Fruit fly (Drosophila melanogaster) whole organism, embryonic: ENCODE measurements around the gene zen.
A peak's percentile ranks its signal among the peaks of the same experiment; 100 is the strongest.

Experiments used
- Awh ChIP-seq: fragments of 200-800 bp; sonication (Bioruptor generic); IDR thresholded peaks from 2 replicates; pipeline ENCODE4, ENCODE4 v1.3.6; 2022; ENCODE audit warnings: missing biosample characterization, missing genetic modification characterization
- BtbVII ChIP-seq: fragments of 200-800 bp; sonication (Bioruptor generic); optimal IDR thresholded peaks from 3 replicates; lab custom pipeline; 2017; ENCODE audit warnings: missing biosample characterization, mild to moderate bottlenecking, missing genetic modification characterization
- CG10979 ChIP-seq: fragments of 200-800 bp; sonication (Bioruptor generic); optimal IDR thresholded peaks from 2 replicates; lab custom pipeline; 2018; ENCODE audit warnings: missing biosample characterization, mild to moderate bottlenecking, missing genetic modification characterization, moderate library complexity
- CG11560 ChIP-seq: fragments of 200-800 bp; sonication (Bioruptor generic); IDR thresholded peaks from 3 replicates; pipeline ENCODE4 v1.3.6; 2022; ENCODE audit warnings: missing biosample characterization, missing genetic modification characterization
- CG12104 ChIP-seq: fragments of 200-800 bp; sonication (Bioruptor generic); optimal IDR thresholded peaks from 3 replicates; lab custom pipeline; 2016; ENCODE audit warnings: missing biosample characterization, missing genetic modification characterization
- CG12219 ChIP-seq: fragments of 200-800 bp; sonication (Bioruptor generic); optimal IDR thresholded peaks from 3 replicates; lab custom pipeline; 2018; ENCODE audit warnings: missing biosample characterization, mild to moderate bottlenecking, missing genetic modification characterization
- CG12236 ChIP-seq: fragments of 200-800 bp; sonication (Bioruptor generic); optimal IDR thresholded peaks from 2 replicates; lab custom pipeline; 2016; ENCODE audit warnings: missing biosample characterization, missing genetic modification characterization
- CG1233 ChIP-seq: fragments of 200-800 bp; sonication (Bioruptor generic); optimal IDR thresholded peaks from 4 replicates; lab custom pipeline; 2018; ENCODE audit warnings: missing biosample characterization, mild to moderate bottlenecking, missing genetic modification characterization
- CG13424 ChIP-seq: fragments of 200-800 bp; sonication (Bioruptor generic); optimal IDR thresholded peaks from 2 replicates; lab custom pipeline; 2019; ENCODE audit warnings: missing biosample characterization, mild to moderate bottlenecking, missing genetic modification characterization, moderate library complexity
- CG16813 ChIP-seq: fragments of 200-800 bp; sonication (Bioruptor generic); IDR thresholded peaks from 3 replicates; pipeline ENCODE4 v1.3.6; 2022; ENCODE audit warnings: missing biosample characterization, missing genetic modification characterization; ENCODE audit not compliant: partially characterized antibody
- CG1792 ChIP-seq: fragments of 200-800 bp; sonication (Bioruptor generic); optimal IDR thresholded peaks from 2 replicates; lab custom pipeline; 2016; ENCODE audit warnings: missing biosample characterization, missing genetic modification characterization
- CG2678 ChIP-seq: fragments of 200-800 bp; sonication (Bioruptor generic); optimal IDR thresholded peaks from 3 replicates; lab custom pipeline; 2019; ENCODE audit warnings: missing biosample characterization, mild to moderate bottlenecking, missing genetic modification characterization, moderate library complexity
- CG31224 ChIP-seq: fragments of 200-800 bp; sonication (Bioruptor generic); IDR thresholded peaks from 2 replicates; pipeline ENCODE4 v1.3.6; 2022; ENCODE audit warnings: missing biosample characterization, missing genetic modification characterization
- CG31388 ChIP-seq: fragments of 200-800 bp; sonication (Bioruptor generic); optimal IDR thresholded peaks from 2 replicates; lab custom pipeline; 2016; ENCODE audit warnings: missing biosample characterization, missing genetic modification characterization
- CG32532 ChIP-seq: fragments of 200-800 bp; sonication (Bioruptor generic); IDR thresholded peaks from 2 replicates; pipeline ENCODE4 v1.3.6; 2022; ENCODE audit warnings: missing biosample characterization, missing genetic modification characterization
- CG3281 ChIP-seq: fragments of 200-800 bp; sonication (Bioruptor generic); optimal IDR thresholded peaks from 3 replicates; lab custom pipeline; 2017; ENCODE audit warnings: missing biosample characterization, mild to moderate bottlenecking, missing genetic modification characterization
- CG4404 ChIP-seq: fragments of 200-800 bp; sonication (Bioruptor generic); IDR thresholded peaks from 2 replicates; pipeline ENCODE4 v1.3.6; 2022; ENCODE audit warnings: missing biosample characterization, missing genetic modification characterization
- CG4730 ChIP-seq: fragments of 200-800 bp; sonication (Bioruptor generic); IDR thresholded peaks from 2 replicates; pipeline ENCODE4 v1.3.6; 2022; ENCODE audit warnings: missing biosample characterization, missing genetic modification characterization
- CG6254 ChIP-seq: fragments of 200-800 bp; sonication (Bioruptor generic); optimal IDR thresholded peaks from 3 replicates; lab custom pipeline; 2017; ENCODE audit warnings: mild to moderate bottlenecking, missing biosample characterization, missing genetic modification reagents, missing genetic modification characterization
- CG6654 ChIP-seq: fragments of 200-800 bp; sonication (Bioruptor generic); optimal IDR thresholded peaks from 2 replicates; lab custom pipeline; 2017; ENCODE audit warnings: missing biosample characterization, mild to moderate bottlenecking, missing genetic modification characterization
- CG6689 ChIP-seq: fragments of 200-800 bp; sonication (Bioruptor generic); IDR thresholded peaks from 2 replicates; pipeline ENCODE4 v1.3.6; 2022; ENCODE audit warnings: missing biosample characterization, missing genetic modification characterization
- CG8089 ChIP-seq: fragments of 200-800 bp; sonication (Bioruptor generic); optimal IDR thresholded peaks from 3 replicates; lab custom pipeline; 2016; ENCODE audit warnings: missing biosample characterization, missing genetic modification characterization
- CG8359 ChIP-seq: fragments of 200-800 bp; sonication (Bioruptor generic); optimal IDR thresholded peaks from 2 replicates; lab custom pipeline; 2017; ENCODE audit warnings: missing biosample characterization, mild to moderate bottlenecking, missing genetic modification characterization, borderline replicate concordance
- CG8924 ChIP-seq: fragments of 200-800 bp; optimal IDR thresholded peaks from 3 replicates; lab custom pipeline; 2019; ENCODE audit warnings: missing biosample characterization, mild to moderate bottlenecking, missing genetic modification characterization, moderate library complexity
- CG9215 ChIP-seq: fragments of 200-800 bp; sonication (Bioruptor generic); IDR thresholded peaks from 2 replicates; pipeline ENCODE4 v1.3.6; 2022; ENCODE audit warnings: missing biosample characterization, missing genetic modification characterization
- CG9797 ChIP-seq: fragments of 200-800 bp; sonication (Bioruptor generic); optimal IDR thresholded peaks from 3 replicates; lab custom pipeline; 2018; ENCODE audit warnings: missing biosample characterization, mild to moderate bottlenecking, missing genetic modification characterization
- Drgx ChIP-seq: fragments of 200-800 bp; sonication (Bioruptor generic); IDR thresholded peaks from 2 replicates; pipeline ENCODE4 v1.3.6; 2022; ENCODE audit warnings: missing biosample characterization, missing genetic modification characterization
- Gsc ChIP-seq: fragments of 200-800 bp; sonication (Bioruptor generic); IDR thresholded peaks from 2 replicates; pipeline ENCODE4 v1.3.6; 2022; ENCODE audit warnings: missing biosample characterization, missing genetic modification characterization
- Hr51 ChIP-seq, 2 experiments: fragments of 200-800 bp; sonication (Bioruptor generic); optimal IDR thresholded peaks; 2 replicates in 1 of 2; 3 replicates in 1 of 2; lab custom pipeline; 2016 to 2018; ENCODE audit warnings: missing biosample characterization in 2 of 2, missing genetic modification characterization in 2 of 2, mild to moderate bottlenecking in 1 of 2, moderate library complexity in 1 of 2
- Hsf ChIP-seq: fragments of 200-800 bp; sonication (Bioruptor generic); optimal IDR thresholded peaks from 3 replicates; lab custom pipeline; 2016; ENCODE audit warnings: missing biosample characterization, missing genetic modification characterization
- Sry-δ ChIP-seq: fragments of 200-800 bp; sonication (Bioruptor generic); optimal IDR thresholded peaks from 2 replicates; lab custom pipeline; 2016; ENCODE audit warnings: missing biosample characterization, missing genetic modification characterization
- Tbp ChIP-seq: fragments of >200 bp; optimal IDR thresholded peaks from 2 replicates; lab custom pipeline; 2018; ENCODE audit warnings: missing biosample characterization, missing genetic modification characterization
- Xbp1 ChIP-seq: fragments of 200-800 bp; sonication (Bioruptor generic); optimal IDR thresholded peaks from 3 replicates; lab custom pipeline; 2016; ENCODE audit warnings: missing biosample characterization, mild to moderate bottlenecking, missing genetic modification characterization
- Xrp1 ChIP-seq: fragments of 200-800 bp; sonication (Bioruptor generic); IDR thresholded peaks from 2 replicates; pipeline ENCODE4 v1.3.6; 2022; ENCODE audit warnings: missing biosample characterization, missing genetic modification characterization
- amos ChIP-seq: fragments of 200-800 bp; sonication (Bioruptor generic); IDR thresholded peaks from 2 replicates; pipeline ENCODE4 v1.3.6; 2022; ENCODE audit warnings: missing biosample characterization, missing genetic modification characterization; ENCODE audit not compliant: partially characterized antibody
- aop ChIP-seq: fragments of 200-800 bp; sonication (Bioruptor generic); IDR thresholded peaks from 2 replicates; pipeline ENCODE4 v1.3.6; 2022; ENCODE audit warnings: missing biosample characterization, missing genetic modification characterization
- az2 ChIP-seq: fragments of 200-800 bp; sonication (Bioruptor generic); optimal IDR thresholded peaks from 3 replicates; lab custom pipeline; 2016; ENCODE audit warnings: missing biosample characterization, missing genetic modification characterization
- cato ChIP-seq: fragments of 200-800 bp; sonication (Bioruptor generic); optimal IDR thresholded peaks from 2 replicates; lab custom pipeline; 2016; ENCODE audit warnings: missing biosample characterization, missing genetic modification characterization, borderline replicate concordance
- da ChIP-seq: fragments of 200-800 bp; sonication (Bioruptor generic); optimal IDR thresholded peaks from 2 replicates; lab custom pipeline; 2016; ENCODE audit warnings: missing biosample characterization, missing genetic modification characterization
- hth ChIP-seq: fragments of >200 bp; optimal IDR thresholded peaks from 2 replicates; lab custom pipeline; 2017; ENCODE audit warnings: inconsistent platforms
- ind ChIP-seq: fragments of 200-800 bp; sonication (Bioruptor generic); optimal IDR thresholded peaks from 3 replicates; lab custom pipeline; 2016; ENCODE audit warnings: missing biosample characterization, missing genetic modification characterization
- kni ChIP-seq: fragments of 200-800 bp; sonication (Bioruptor generic); optimal IDR thresholded peaks from 3 replicates; lab custom pipeline; 2017; ENCODE audit warnings: mild to moderate bottlenecking, missing biosample characterization, missing genetic modification reagents, missing genetic modification characterization
- knrl ChIP-seq: fragments of 200-800 bp; sonication (Bioruptor generic); IDR thresholded peaks from 3 replicates; pipeline ENCODE4 v1.3.6; 2022; ENCODE audit warnings: missing biosample characterization, missing genetic modification characterization; ENCODE audit not compliant: partially characterized antibody
- mam ChIP-seq: fragments of 200-800 bp; sonication (Bioruptor generic); optimal IDR thresholded peaks from 3 replicates; lab custom pipeline; 2016; ENCODE audit warnings: missing biosample characterization, missing genetic modification characterization
- nerfin-1 ChIP-seq: fragments of 200-800 bp; sonication (Bioruptor generic); optimal IDR thresholded peaks from 3 replicates; lab custom pipeline; 2019; ENCODE audit warnings: missing biosample characterization, mild to moderate bottlenecking, missing genetic modification characterization, moderate library complexity
- odd ChIP-seq: fragments of 200-800 bp; sonication (Bioruptor generic); optimal IDR thresholded peaks from 2 replicates; lab custom pipeline; 2017; ENCODE audit warnings: missing biosample characterization, mild to moderate bottlenecking, missing genetic modification characterization
- psq ChIP-seq: fragments of 200-800 bp; sonication (Bioruptor generic); optimal IDR thresholded peaks from 2 replicates; lab custom pipeline; 2017; ENCODE audit warnings: missing biosample characterization, missing genetic modification characterization
- pum ChIP-seq: fragments of 200-800 bp; sonication (Bioruptor generic); optimal IDR thresholded peaks from 2 replicates; lab custom pipeline; 2016; ENCODE audit warnings: missing biosample characterization, missing genetic modification characterization
- shn ChIP-seq: fragments of 200-800 bp; sonication (Bioruptor generic); optimal IDR thresholded peaks from 3 replicates; lab custom pipeline; 2016; ENCODE audit warnings: missing biosample characterization, missing genetic modification characterization
- sob ChIP-seq: fragments of 200-800 bp; sonication (Bioruptor generic); IDR thresholded peaks from 2 replicates; pipeline ENCODE4 v1.3.6; 2022; ENCODE audit warnings: missing biosample characterization, missing genetic modification characterization
- stc ChIP-seq: fragments of 200-800 bp; sonication (Bioruptor generic); IDR thresholded peaks from 2 replicates; pipeline ENCODE4 v1.3.6; 2022; ENCODE audit warnings: missing biosample characterization, missing genetic modification characterization

The zen gene

DNA sequence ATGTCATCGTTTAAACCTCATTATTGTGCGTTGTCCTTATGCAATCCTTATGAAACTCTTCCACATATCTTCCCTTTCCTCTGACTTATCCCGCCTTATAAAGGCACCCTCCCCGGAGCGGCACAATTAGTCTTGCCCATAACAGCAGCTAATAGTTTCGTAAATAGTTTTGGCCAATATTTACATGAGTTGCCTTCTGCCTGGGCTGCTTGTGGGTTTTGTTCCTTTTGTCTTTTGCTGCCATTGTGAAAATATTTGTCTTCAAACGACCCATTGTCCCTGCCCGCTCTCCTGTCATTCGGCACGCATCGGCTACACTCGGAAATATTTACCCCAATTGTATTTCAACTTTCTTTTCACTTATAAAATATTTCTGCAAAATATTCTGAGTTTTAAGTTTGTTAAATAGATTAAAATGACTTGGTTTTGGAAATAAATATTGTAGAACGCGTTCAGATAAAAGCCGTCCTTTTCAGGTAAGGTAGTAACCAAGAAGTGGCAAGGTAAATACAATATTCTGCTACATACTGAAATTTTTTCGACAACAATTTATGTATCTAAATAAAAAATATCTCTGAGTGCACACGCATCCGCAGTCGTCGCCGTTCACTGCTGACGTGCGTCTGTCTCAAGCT, 30.3 kb downstream of the zen start (continued):
- TF ChIP-seq odd (GFP tag; lab: Kevin White, UChicago) (peak; percentile 9), mam (GFP tag; lab: Kevin White, UChicago) (no peak), psq (GFP tag; lab: Kevin White, UChicago) (no peak), Hr51 (GFP tag; optimal IDR thresholded peaks at IDR 0.05; lab: Kevin White, UChicago) (peak in 1 of 2 experiments; percentile 16), Sry-δ (GFP tag; lab: Kevin White, UChicago) (no peak), CG6689 (GFP tag; lab: Robert Waterston, UW) (0 out of 2 replicates have a peak, but pooled peaks have one; percentile 22), CG3281 (no peak), az2 (GFP tag; lab: Kevin White, UChicago) (peak; percentile 38), CG6654 (GFP tag; lab: Kevin White, UChicago) (peak; percentile 13), shn (no peak), cato (no peak), aop (GFP tag; lab: Robert Waterston, UW) (no peak), CG12104 (GFP tag; lab: Kevin White, UChicago) (no peak), Tbp (GFP tag; lab: Kevin White, UChicago) (no peak), hth (no peak), da (GFP tag; lab: Kevin White, UChicago) (no peak), Hsf (peak; percentile 40), stc (GFP tag; lab: Robert Waterston, UW) (no peak), CG31388 (GFP tag; lab: Kevin White, UChicago) (no peak), Gsc (no peak), CG4730 (GFP tag; lab: Robert Waterston, UW) (no peak), CG4404 (GFP tag; lab: Robert Waterston, UW) (no peak; the same call in none of the 2 replicates), Xrp1 (GFP tag; lab: Robert Waterston, UW) (peak; percentile 62), CG8359 (GFP tag; lab: Kevin White, UChicago) (peak; percentile 34), knrl (GFP tag; lab: Robert Waterston, UW) (no peak), BtbVII (GFP tag; lab: Kevin White, UChicago) (no peak), kni (GFP tag; lab: Kevin White, UChicago) (no peak), CG11560 (tag; lab: Robert Waterston, UW) (no peak), CG32532 (GFP tag; lab: Robert Waterston, UW) (no peak), CG13424 (peak; percentile 32), CG2678 (no peak), CG12236 (GFP tag; lab: Kevin White, UChicago) (no peak), amos (GFP tag; lab: Robert Waterston, UW) (no peak), Awh (GFP tag; lab: Robert Waterston, UW) (no peak), CG16813 (GFP tag; lab: Robert Waterston, UW) (no peak), pum (peak; percentile 36), CG9797 (GFP tag; lab: Kevin White, UChicago) (no peak), Xbp1 (peak; percentile 37), CG8089 (GFP tag; lab: Kevin White, UChicago) (no peak), Drgx (GFP tag; lab: Robert Waterston, UW) (no peak), CG1233 (GFP tag; lab: Kevin White, UChicago) (peak; percentile 12), CG10979 (tag; lab: Kevin White, UChicago) (peak; percentile 72), CG9215 (GFP tag; lab: Robert Waterston, UW) (no peak), CG8924 (peak; percentile 52), CG31224 (GFP tag; lab: Robert Waterston, UW) (no peak), nerfin-1 (tag; lab: Kevin White, UChicago) (peak; percentile 42), CG1792 (GFP tag; lab: Kevin White, UChicago) (no peak), sob (no peak), CG12219 (GFP tag; lab: Kevin White, UChicago) (no peak), ind (GFP tag; lab: Kevin White, UChicago) (no peak), CG6254 (peak; percentile 27)
